Worm (Caenorhabditis elegans) whole organism, L4 larva: ENCODE results near the gene R155.5.

Experiments
- D1046.2 ChIP-seq: fragments of 200-800 bp; sonication (Bioruptor generic); IDR thresholded peaks from 2 replicates; pipeline ENCODE4 v1.3.6; 2022; ENCODE audit warnings: missing genetic modification characterization, missing compliant biosample characterization
- F10B5.3 ChIP-seq: sonication (generic microtip); optimal IDR thresholded peaks from 2 replicates; lab custom pipeline; 2016; ENCODE audit warnings: mild to moderate bottlenecking, missing genetic modification characterization, missing compliant biosample characterization
- F37D6.2 ChIP-seq: sonication (generic microtip); optimal IDR thresholded peaks from 2 replicates; lab custom pipeline; 2016; ENCODE audit warnings: mild to moderate bottlenecking, missing genetic modification characterization, missing compliant biosample characterization
- T20F7.1 ChIP-seq: fragments of 200-800 bp; sonication (Bioruptor generic); optimal IDR thresholded peaks from 2 replicates; lab custom pipeline; 2018; ENCODE audit warnings: mild to moderate bottlenecking, missing genetic modification characterization, missing compliant biosample characterization
- T26A8.4 ChIP-seq: fragments of 200-800 bp; sonication (Bioruptor generic); IDR thresholded peaks from 2 replicates; pipeline ENCODE4 v1.3.6; 2022; ENCODE audit warnings: missing genetic modification characterization, missing compliant biosample characterization
- Y105C5A.15 ChIP-seq: fragments of 200-800 bp; sonication (Bioruptor generic); IDR thresholded peaks from 2 replicates; pipeline ENCODE4 v1.3.6; 2022; ENCODE audit warnings: missing genetic modification characterization, missing compliant biosample characterization
- Y5F2A.4 ChIP-seq: fragments of 200-800 bp; sonication (Bioruptor generic); optimal IDR thresholded peaks from 2 replicates; lab custom pipeline; 2018; ENCODE audit warnings: mild to moderate bottlenecking, missing genetic modification characterization, missing compliant biosample characterization
- Y75B8A.6 ChIP-seq: fragments of 200-800 bp; sonication (Bioruptor generic); IDR thresholded peaks from 2 replicates; pipeline ENCODE4 v1.3.6; 2022; ENCODE audit warnings: missing genetic modification reagents, missing genetic modification characterization, missing compliant biosample characterization
- ZK337.2 ChIP-seq: fragments of 200-800 bp; sonication (Bioruptor generic); IDR thresholded peaks from 2 replicates; pipeline ENCODE4 v1.3.6; 2022; ENCODE audit warnings: missing genetic modification reagents, missing genetic modification characterization, missing compliant biosample characterization
- ama-1 ChIP-seq: fragments of 150-350 bp; optimal IDR thresholded peaks from 2 replicates; lab custom pipeline; 2014; ENCODE audit warnings: inconsistent platforms, mixed read lengths
- arid-1 ChIP-seq: fragments of 200-800 bp; sonication (Bioruptor generic); conservative IDR thresholded peaks from 2 replicates; pipeline ENCODE4 v1.3.6; 2022; ENCODE audit warnings: missing genetic modification reagents, missing genetic modification characterization, missing compliant biosample characterization
- attf-4 ChIP-seq: sonication (generic microtip); optimal IDR thresholded peaks from 3 replicates; lab custom pipeline; 2017; ENCODE audit warnings: missing biosample characterization, missing genetic modification characterization
- ceh-44 ChIP-seq: fragments of 200-800 bp; sonication (Bioruptor generic); IDR thresholded peaks from 2 replicates; pipeline ENCODE4 v1.3.6; 2022; ENCODE audit warnings: missing genetic modification reagents, missing genetic modification characterization, missing compliant biosample characterization
- ceh-62 ChIP-seq: sonication (generic microtip); optimal IDR thresholded peaks from 2 replicates; lab custom pipeline; 2017; ENCODE audit warnings: missing biosample characterization, missing genetic modification characterization
- ctbp-1 ChIP-seq: fragments of 200-800 bp; sonication (Bioruptor generic); IDR thresholded peaks from 2 replicates; pipeline ENCODE4 v1.3.6; 2022; ENCODE audit warnings: missing genetic modification reagents, missing genetic modification characterization, missing compliant biosample characterization
- daf-12 ChIP-seq: fragments of 150-350 bp; optimal IDR thresholded peaks from 2 replicates; lab custom pipeline; 2014; ENCODE audit warnings: missing biosample characterization, missing genetic modification reagents, missing genetic modification characterization
- daf-19 ChIP-seq: fragments of 200-800 bp; sonication (Bioruptor generic); conservative IDR thresholded peaks from 2 replicates; pipeline ENCODE4 v1.3.6; 2022; ENCODE audit warnings: missing genetic modification characterization, missing compliant biosample characterization
- dmd-6 ChIP-seq: fragments of 200-800 bp; sonication (Bioruptor generic); IDR thresholded peaks from 2 replicates; pipeline ENCODE4 v1.3.6; 2022; ENCODE audit warnings: missing genetic modification reagents, missing genetic modification characterization, missing compliant biosample characterization
- duxl-1 ChIP-seq: sonication (generic microtip); optimal IDR thresholded peaks from 2 replicates; lab custom pipeline; 2016; ENCODE audit warnings: mild to moderate bottlenecking, missing genetic modification characterization, moderate library complexity, missing compliant biosample characterization; ENCODE audit not compliant: poor library complexity
- dve-1 ChIP-seq: sonication (generic microtip); optimal IDR thresholded peaks from 2 replicates; lab custom pipeline; 2017; ENCODE audit warnings: antibody characterized with exemption, mild to moderate bottlenecking, missing genetic modification characterization, missing compliant biosample characterization; ENCODE audit not compliant: insufficient read depth
- fkh-10 ChIP-seq: fragments of 150-350 bp; optimal IDR thresholded peaks from 2 replicates; lab custom pipeline; 2014; ENCODE audit warnings: missing biosample characterization, missing genetic modification reagents, missing genetic modification characterization
- hlh-30 ChIP-seq: sonication (generic microtip); optimal IDR thresholded peaks from 2 replicates; lab custom pipeline; 2017; ENCODE audit warnings: antibody characterized with exemption, mild to moderate bottlenecking, missing genetic modification characterization, missing compliant biosample characterization; ENCODE audit not compliant: insufficient read depth
- lin-15B ChIP-seq: fragments of 150-350 bp; sonication (generic microtip); optimal IDR thresholded peaks from 3 replicates; lab custom pipeline; 2014; ENCODE audit warnings: missing biosample characterization, missing genetic modification characterization
- lsy-2 ChIP-seq, 2 experiments: fragments of 150-350 bp in 1 of 2; sonication (generic microtip) in 1 of 2; optimal IDR thresholded peaks; 2 replicates each; lab custom pipeline; 2014 to 2017; ENCODE audit warnings: missing biosample characterization in 2 of 2, missing genetic modification characterization in 2 of 2
- madf-5 ChIP-seq, 2 experiments: fragments of 200-800 bp; sonication (Bioruptor generic); IDR thresholded peaks; 2 replicates each; pipeline ENCODE4 v1.3.6; 2022; ENCODE audit warnings: missing compliant biosample characterization in 2 of 2, missing genetic modification characterization in 2 of 2
- mdl-1 ChIP-seq, 2 experiments: fragments of 150-350 bp in 1 of 2; sonication (generic microtip) in 1 of 2; optimal IDR thresholded peaks; 2 replicates each; lab custom pipeline; 2014 to 2017; ENCODE audit warnings: missing biosample characterization in 2 of 2, missing genetic modification characterization in 2 of 2
- mep-1 ChIP-seq: fragments of 150-350 bp; sonication (generic microtip); optimal IDR thresholded peaks from 3 replicates; lab custom pipeline; 2014; ENCODE audit warnings: missing biosample characterization, missing genetic modification characterization
- mes-2 ChIP-seq: sonication (generic microtip); optimal IDR thresholded peaks from 2 replicates; lab custom pipeline; 2016; ENCODE audit warnings: missing genotype, mild to moderate bottlenecking, missing genetic modification characterization, missing compliant biosample characterization; ENCODE audit not compliant: poor library complexity, severe bottlenecking
- mxl-3 ChIP-seq: fragments of 200-800 bp; sonication (Bioruptor generic); optimal IDR thresholded peaks from 2 replicates; lab custom pipeline; 2018; ENCODE audit warnings: mild to moderate bottlenecking, missing genetic modification characterization, missing compliant biosample characterization
- nhr-11 ChIP-seq: fragments of 150-350 bp; optimal IDR thresholded peaks from 2 replicates; lab custom pipeline; 2014; ENCODE audit warnings: missing biosample characterization, missing genetic modification characterization
- nhr-111 ChIP-seq: fragments of 200-800 bp; sonication (Bioruptor generic); optimal IDR thresholded peaks from 2 replicates; lab custom pipeline; 2018; ENCODE audit warnings: mild to moderate bottlenecking, missing genetic modification characterization, missing compliant biosample characterization
- nhr-237 ChIP-seq: sonication (generic microtip); optimal IDR thresholded peaks from 2 replicates; lab custom pipeline; 2017; ENCODE audit warnings: missing biosample characterization, missing genetic modification characterization
- nhr-41 ChIP-seq: fragments of 200-800 bp; sonication (Bioruptor generic); IDR thresholded peaks from 2 replicates; pipeline ENCODE4 v1.3.6; 2022; ENCODE audit warnings: missing genetic modification reagents, missing genetic modification characterization, missing compliant biosample characterization
- nhr-6 ChIP-seq: fragments of 150-350 bp; optimal IDR thresholded peaks from 2 replicates; lab custom pipeline; 2014; ENCODE audit warnings: missing biosample characterization, missing genetic modification characterization
- nhr-76 ChIP-seq: fragments of 150-350 bp; optimal IDR thresholded peaks from 2 replicates; lab custom pipeline; 2014; ENCODE audit warnings: missing biosample characterization, missing genetic modification characterization
- nhr-77 ChIP-seq: fragments of 150-350 bp; optimal IDR thresholded peaks from 2 replicates; lab custom pipeline; 2014; ENCODE audit warnings: missing biosample characterization, missing genetic modification characterization
- php-3 ChIP-seq: fragments of 200-800 bp; sonication (Bioruptor generic); IDR thresholded peaks from 2 replicates; pipeline ENCODE4 v1.3.6; 2022; ENCODE audit warnings: missing genetic modification reagents, missing genetic modification characterization, missing compliant biosample characterization
- pqm-1 ChIP-seq: sonication (generic microtip); optimal IDR thresholded peaks from 2 replicates; lab custom pipeline; 2017; ENCODE audit warnings: missing biosample characterization, missing genetic modification characterization
- rbr-2 ChIP-seq: sonication (generic microtip); optimal IDR thresholded peaks from 2 replicates; lab custom pipeline; 2016; ENCODE audit warnings: missing genotype, missing genetic modification characterization, missing compliant biosample characterization
- saeg-2 ChIP-seq: fragments of 200-800 bp; sonication (Bioruptor generic); IDR thresholded peaks from 2 replicates; pipeline ENCODE4 v1.3.6; 2022; ENCODE audit warnings: missing genetic modification reagents, missing genetic modification characterization, missing compliant biosample characterization
- sdz-12 ChIP-seq: fragments of 200-800 bp; sonication (Bioruptor generic); optimal IDR thresholded peaks from 2 replicates; lab custom pipeline; 2018; ENCODE audit warnings: mild to moderate bottlenecking, missing genetic modification characterization, missing compliant biosample characterization
- skn-1 ChIP-seq: fragments of 150-350 bp; optimal IDR thresholded peaks from 2 replicates; lab custom pipeline; 2014; ENCODE audit warnings: missing biosample characterization, missing genetic modification characterization
- snpc-4 ChIP-seq: fragments of 150-350 bp; optimal IDR thresholded peaks from 2 replicates; lab custom pipeline; 2014; ENCODE audit warnings: missing biosample characterization, missing genetic modification characterization
- spr-1 ChIP-seq: sonication (generic microtip); optimal IDR thresholded peaks from 2 replicates; lab custom pipeline; 2016; ENCODE audit warnings: mild to moderate bottlenecking, missing genetic modification characterization, missing compliant biosample characterization
- spr-3 ChIP-seq: fragments of 200-800 bp; sonication (Bioruptor generic); optimal IDR thresholded peaks from 2 replicates; lab custom pipeline; 2018; ENCODE audit warnings: mild to moderate bottlenecking, missing genetic modification characterization, missing compliant biosample characterization
- tra-1 ChIP-seq: fragments of 200-800 bp; sonication (Bioruptor generic); IDR thresholded peaks from 2 replicates; pipeline ENCODE4 v1.3.6; 2022; ENCODE audit warnings: missing genetic modification reagents, missing genetic modification characterization, missing compliant biosample characterization
- unc-39 ChIP-seq: sonication (generic microtip); optimal IDR thresholded peaks from 2 replicates; lab custom pipeline; 2017; ENCODE audit warnings: missing biosample characterization, missing genetic modification characterization
- vab-7 ChIP-seq: fragments of 200-800 bp; sonication (Bioruptor generic); IDR thresholded peaks from 2 replicates; pipeline ENCODE4 v1.3.6; 2022; ENCODE audit warnings: missing genetic modification reagents, missing genetic modification characterization, missing compliant biosample characterization
- zfp-2 ChIP-seq: sonication (generic microtip); optimal IDR thresholded peaks from 2 replicates; lab custom pipeline; 2016; ENCODE audit warnings: mild to moderate bottlenecking, missing genetic modification characterization, missing compliant biosample characterization
- zfp-3 ChIP-seq: fragments of 200-800 bp; sonication (Bioruptor generic); conservative IDR thresholded peaks from 2 replicates; pipeline ENCODE4 v1.3.6; 2022; ENCODE audit warnings: missing genetic modification reagents, missing genetic modification characterization, missing compliant biosample characterization
- zip-11 ChIP-seq: fragments of 200-800 bp; sonication (Bioruptor generic); IDR thresholded peaks from 2 replicates; pipeline ENCODE4 v1.3.6; 2022; ENCODE audit warnings: missing genetic modification characterization, missing compliant biosample characterization

Gene R155.5

ce11 chrIII:1921136-1921680, 49.1 kb downstream of the R155.5 start (continued):
- no peak for TF ChIP-seq Y5F2A.4
- peak; percentile 93 for TF ChIP-seq F37D6.2 (tag; lab: Kevin White, UChicago)
- peak; percentile 56; the same call in 1 of the 2 replicates for TF ChIP-seq ZK337.2 (GFP tag; lab: Robert Waterston, UW)
- TF ChIP-seq F10B5.3 = peak; percentile 71
- peak; percentile 47 for TF ChIP-seq pqm-1
- TF ChIP-seq mdl-1 (tag; optimal IDR thresholded peaks at IDR 0.05; lab: Kevin White, UChicago) = peak; percentile 92 to 93
- no peak for TF ChIP-seq Y105C5A.15 (GFP tag; lab: Robert Waterston, UW)
- peak; percentile 90 for TF ChIP-seq nhr-11
- TF ChIP-seq D1046.2 (GFP tag; lab: Robert Waterston, UW) = no peak
- TF ChIP-seq dve-1 (tag; lab: Kevin White, UChicago) = peak; percentile 94
- TF ChIP-seq T20F7.1 (GFP tag; lab: Kevin White, UChicago) = peak; percentile 56
- TF ChIP-seq ceh-62 (tag; lab: Kevin White, UChicago) = no peak
- TF ChIP-seq unc-39 (tag; lab: Kevin White, UChicago) = no peak
- no peak for TF ChIP-seq Y75B8A.6
- peak; percentile 96 for TF ChIP-seq fkh-10 (GFP tag; lab: Kevin White, UChicago)
- no peak for TF ChIP-seq daf-12
- no peak for TF ChIP-seq nhr-111
- TF ChIP-seq mxl-3 (GFP tag; lab: Kevin White, UChicago) = peak; percentile 89
- peak; percentile 100 for TF ChIP-seq dmd-6 (GFP tag; lab: Robert Waterston, UW)
- peak; percentile 23 for TF ChIP-seq duxl-1 (tag; lab: Kevin White, UChicago)
- TF ChIP-seq lin-15B = no peak
- no peak for TF ChIP-seq madf-5 (GFP tag; IDR thresholded peaks at IDR 0.05; lab: Robert Waterston, UW)
- peak; percentile 97 for TF ChIP-seq saeg-2 (GFP tag; lab: Robert Waterston, UW)
- TF ChIP-seq zfp-3 (GFP tag; lab: Robert Waterston, UW) = peak; percentile 74
- TF ChIP-seq tra-1 (GFP tag; lab: Robert Waterston, UW) = peak; percentile 95
- TF ChIP-seq mes-2 = peak; percentile 55
- TF ChIP-seq hlh-30 (tag; lab: Kevin White, UChicago) = peak; percentile 90
- TF ChIP-seq ctbp-1 (GFP tag; lab: Robert Waterston, UW) = peak; percentile 88
- no peak for TF ChIP-seq ceh-44 (GFP tag; lab: Robert Waterston, UW)
- peak; percentile 89 for TF ChIP-seq T26A8.4 (GFP tag; lab: Robert Waterston, UW)
- TF ChIP-seq nhr-6 (tag; lab: Kevin White, UChicago) = peak; percentile 65
- TF ChIP-seq nhr-77 (tag; lab: Kevin White, UChicago) = peak; percentile 81
- TF ChIP-seq sdz-12 (GFP tag; lab: Kevin White, UChicago) = no peak
- TF ChIP-seq nhr-76 = peak; percentile 66
- TF ChIP-seq skn-1 (tag; lab: Kevin White, UChicago) = no peak
- peak; percentile 67 for TF ChIP-seq php-3
- peak; percentile 63 for TF ChIP-seq spr-3
- TF ChIP-seq zfp-2 = peak; percentile 71
- peak; percentile 72 for TF ChIP-seq nhr-41 (GFP tag; lab: Robert Waterston, UW)
- TF ChIP-seq vab-7 (GFP tag; lab: Robert Waterston, UW) = 0 out of 2 replicates have a peak, but pooled peaks have one; percentile 21
- TF ChIP-seq spr-1 = peak; percentile 74
- TF ChIP-seq rbr-2 = peak; percentile 96
- TF ChIP-seq nhr-237 (tag; lab: Kevin White, UChicago) = no peak
- peak; percentile 85 to 86 for TF ChIP-seq lsy-2 (tag; optimal IDR thresholded peaks at IDR 0.05; lab: Kevin White, UChicago)
- TF ChIP-seq daf-19 (GFP tag; lab: Robert Waterston, UW) = no peak
- peak; percentile 38 for TF ChIP-seq ama-1 (lab: Kevin White, UChicago)
- peak; percentile 88 for TF ChIP-seq mep-1 (tag; lab: Kevin White, UChicago)
- peak; percentile 60 for TF ChIP-seq attf-4 (tag; lab: Kevin White, UChicago)
- TF ChIP-seq arid-1 (GFP tag; lab: Robert Waterston, UW) = no peak
- no peak for TF ChIP-seq zip-11 (GFP tag; lab: Robert Waterston, UW)
- peak; percentile 46 for TF ChIP-seq snpc-4 (tag; lab: Kevin White, UChicago)
